Fruit fly (Drosophila melanogaster): ENCODE measurements around the gene Hsp68.
A peak's percentile ranks its signal among the peaks of the same experiment; 100 is the strongest.

The Hsp68 gene

DNA sequence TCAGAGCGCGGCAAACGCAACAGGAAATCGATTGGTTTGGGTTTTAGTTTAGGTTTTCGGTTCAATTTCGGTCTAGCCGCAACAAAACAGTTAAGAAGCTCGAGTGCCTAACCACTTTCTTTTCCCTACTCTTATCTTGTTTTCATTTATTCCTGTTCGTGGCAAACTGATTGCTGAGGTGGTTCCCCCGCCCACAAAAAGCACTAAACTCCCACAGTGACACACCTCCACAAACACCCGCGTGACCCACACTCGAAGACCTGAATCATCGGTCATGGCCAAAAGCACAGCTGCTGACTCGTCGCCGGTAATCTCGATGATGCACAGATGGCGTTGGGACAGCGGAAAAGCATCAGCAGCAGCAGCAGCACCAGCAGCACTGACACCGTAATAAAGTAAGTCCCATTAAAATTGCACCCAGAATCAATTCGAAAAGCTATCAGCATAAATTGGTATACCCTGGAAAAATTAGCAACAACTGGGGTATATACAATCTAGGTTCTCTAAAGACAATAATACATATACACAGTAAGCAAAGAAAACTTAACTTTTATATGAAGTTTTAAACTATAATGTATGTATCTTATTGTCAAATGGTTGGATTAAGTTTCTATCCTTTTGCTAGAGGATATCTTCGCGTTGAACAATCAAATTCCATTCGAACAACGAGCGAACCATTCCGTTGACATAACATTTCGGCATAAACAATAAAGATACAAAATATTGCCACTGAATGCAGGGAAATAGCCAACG lies 31.2 kb downstream of the Hsp68 start:
- no peak for TF ChIP-seq lbe (GFP tag; optimal IDR thresholded peaks at IDR 0.05)
- TF ChIP-seq CG30403 (GFP tag; optimal IDR thresholded peaks at IDR 0.05), result peak; percentile 27
- TF ChIP-seq ac (GFP tag; optimal IDR thresholded peaks at IDR 0.05), result no peak
- no peak for TF ChIP-seq Dp (GFP tag; optimal IDR thresholded peaks at IDR 0.05)
- no peak for TF ChIP-seq NC2β (GFP tag; optimal IDR thresholded peaks at IDR 0.05)
- TF ChIP-seq HLHmδ (GFP tag; optimal IDR thresholded peaks at IDR 0.05), result no peak
- peak; percentile 36 for TF ChIP-seq CG12769 (tag; optimal IDR thresholded peaks at IDR 0.05)
- TF ChIP-seq esg (GFP tag; conservative IDR thresholded peaks at IDR 0.05), result peak; percentile 38; the same call in 1 of the 2 replicates
- no peak for TF ChIP-seq Adf1 (GFP tag; IDR thresholded peaks at IDR 0.05)
- TF ChIP-seq rib (GFP tag; IDR thresholded peaks at IDR 0.05), result no peak
- no peak for TF ChIP-seq gro (GFP tag; optimal IDR thresholded peaks at IDR 0.05)
- no peak for TF ChIP-seq inv (GFP tag; IDR thresholded peaks at IDR 0.05; ENCODE audit: partially characterized antibody)
- no peak for TF ChIP-seq CG6765 (GFP tag; optimal IDR thresholded peaks at IDR 0.05)
- no peak for TF ChIP-seq CG10462 (GFP tag; optimal IDR thresholded peaks at IDR 0.05)
- TF ChIP-seq Mad (GFP tag; optimal IDR thresholded peaks at IDR 0.05), result no peak
- TF ChIP-seq GATAe (GFP tag; conservative IDR thresholded peaks at IDR 0.05), result no peak
- no peak for TF ChIP-seq tll (GFP tag; optimal IDR thresholded peaks at IDR 0.05)
- TF ChIP-seq slou (GFP tag; optimal IDR thresholded peaks at IDR 0.05), result no peak
- TF ChIP-seq CG4424 (GFP tag; optimal IDR thresholded peaks at IDR 0.05), result peak; percentile 35
- TF ChIP-seq eyg (GFP tag; optimal IDR thresholded peaks at IDR 0.05), result no peak
- TF ChIP-seq CG30020 (tag; optimal IDR thresholded peaks at IDR 0.05), result no peak
- no peak for TF ChIP-seq ken (GFP tag; IDR thresholded peaks at IDR 0.05)
- no peak for TF ChIP-seq CHES-1-like (GFP tag; optimal IDR thresholded peaks at IDR 0.05)
- TF ChIP-seq CG14860 (GFP tag; IDR thresholded peaks at IDR 0.05; ENCODE audit: partially characterized antibody), result no peak
- no peak for TF ChIP-seq CG5180 (GFP tag; optimal IDR thresholded peaks at IDR 0.05)
- peak; percentile 65 for TF ChIP-seq CG2712 (tag; optimal IDR thresholded peaks at IDR 0.05)
- no peak for TF ChIP-seq CG11085 (GFP tag; IDR thresholded peaks at IDR 0.05)
- no peak for TF ChIP-seq gce (GFP tag; IDR thresholded peaks at IDR 0.05)
- 0 out of 2 replicates have a peak, but pooled peaks have one; percentile 14 for TF ChIP-seq HLH3B (GFP tag; IDR thresholded peaks at IDR 0.05)
- no peak for TF ChIP-seq CG1024 (GFP tag; IDR thresholded peaks at IDR 0.05)
- no peak for TF ChIP-seq hbn (GFP tag; IDR thresholded peaks at IDR 0.05; ENCODE audit: partially characterized antibody)
- TF ChIP-seq ap (GFP tag; IDR thresholded peaks at IDR 0.05), result peak; percentile 25; the same call in 1 of the 2 replicates
- TF ChIP-seq hkb (optimal IDR thresholded peaks at IDR 0.05), result no peak
- TF ChIP-seq hkb (GFP tag; IDR thresholded peaks at IDR 0.05), result peak; percentile 42; the same call in 1 of the 2 replicates
- no peak for TF ChIP-seq Dek (tag; optimal IDR thresholded peaks at IDR 0.05)
- 0 out of 2 replicates have a peak, but pooled peaks have one; percentile 27 for TF ChIP-seq ara (GFP tag; IDR thresholded peaks at IDR 0.05)
- TF ChIP-seq wdn (GFP tag; IDR thresholded peaks at IDR 0.05), result no peak
- no peak for TF ChIP-seq pros (GFP tag; optimal IDR thresholded peaks at IDR 0.05)
- no peak for TF ChIP-seq Hey (tag; optimal IDR thresholded peaks at IDR 0.05)
- no peak for TF ChIP-seq vnd (GFP tag; IDR thresholded peaks at IDR 0.05; ENCODE audit: partially characterized antibody)
- TF ChIP-seq NFAT (GFP tag; IDR thresholded peaks at IDR 0.05), result no peak
- no peak for TF ChIP-seq nerfin-2 (GFP tag; IDR thresholded peaks at IDR 0.05; ENCODE audit: partially characterized antibody)
- peak; percentile 17 for TF ChIP-seq CG9437 (GFP tag; optimal IDR thresholded peaks at IDR 0.05)
- no peak for TF ChIP-seq nerfin-1 (tag; optimal IDR thresholded peaks at IDR 0.05)
- peak; percentile 2 for TF ChIP-seq CG17385 (GFP tag; optimal IDR thresholded peaks at IDR 0.05)
- peak in 1 of 2 experiments; percentile 59 for TF ChIP-seq Hr78 (GFP tag; optimal IDR thresholded peaks at IDR 0.05)
- no peak for TF ChIP-seq CG12744 (GFP tag; optimal IDR thresholded peaks at IDR 0.05)
- TF ChIP-seq CG8765 (GFP tag; IDR thresholded peaks at IDR 0.05), result no peak
- TF ChIP-seq Blimp-1 (GFP tag; optimal IDR thresholded peaks at IDR 0.05), result no peak

Measured in whole organism, embryonic.